Worm (Caenorhabditis elegans): ENCODE measurements around the gene fbxb-90.

Gene fbxb-90

ce11 chrII:3701305-3701704 is 47.3 kb downstream of the fbxb-90 start, which contains the start of gene srx-105:
Gene srx-105, minus strand, starts transcription at chrII:3701405.
- no peak for TF ChIP-seq nhr-237 (tag; optimal IDR thresholded peaks at IDR 0.05)
- TF ChIP-seq lin-15B (tag; optimal IDR thresholded peaks at IDR 0.05), result no peak
- no peak for TF ChIP-seq mef-2 (tag; optimal IDR thresholded peaks at IDR 0.05)
- TF ChIP-seq tbx-2 (tag; optimal IDR thresholded peaks at IDR 0.05), result no peak
- no peak for TF ChIP-seq pax-3 (tag; optimal IDR thresholded peaks at IDR 0.05)
- no peak for TF ChIP-seq snu-23 (GFP tag; optimal IDR thresholded peaks at IDR 0.05)
- TF ChIP-seq grh-1 (GFP tag; IDR thresholded peaks at IDR 0.05), result no peak
- TF ChIP-seq vab-15 (tag; optimal IDR thresholded peaks at IDR 0.05), result no peak
- no peak for TF ChIP-seq skn-1 (tag; optimal IDR thresholded peaks at IDR 0.05)
- TF ChIP-seq fkh-8 (tag; optimal IDR thresholded peaks at IDR 0.05), result no peak
- no peak for TF ChIP-seq ztf-11 (tag; optimal IDR thresholded peaks at IDR 0.05)
- TF ChIP-seq dsc-1 (tag; optimal IDR thresholded peaks at IDR 0.05), result no peak
- no peak for TF ChIP-seq lin-14 (GFP tag; optimal IDR thresholded peaks at IDR 0.05)
- TF ChIP-seq unc-86 (tag; optimal IDR thresholded peaks at IDR 0.05), result no peak
- no peak for TF ChIP-seq elt-2 (tag; optimal IDR thresholded peaks at IDR 0.05)
- no peak for TF ChIP-seq hlh-4 (tag; optimal IDR thresholded peaks at IDR 0.05)

- TF ChIP-seq unc-30 (tag; optimal IDR thresholded peaks at IDR 0.05) (no peak), hlh-4 (tag; optimal IDR thresholded peaks at IDR 0.05) (no peak), lin-14 (GFP tag; optimal IDR thresholded peaks at IDR 0.05) (no peak), ets-5 (GFP tag; IDR thresholded peaks at IDR 0.05) (no peak), fkh-8 (tag; optimal IDR thresholded peaks at IDR 0.05) (no peak)
Observed at ce11 chrII:3699591-3699990, 49.0 kb downstream of the fbxb-90 start, which contains the start of gene srx-104. Gene srx-104, minus strand, starts transcription at chrII:3699691.

All from whole organism, L1 larva.